Worm (Caenorhabditis elegans): ENCODE measurements around the gene mca-2.

DNA sequence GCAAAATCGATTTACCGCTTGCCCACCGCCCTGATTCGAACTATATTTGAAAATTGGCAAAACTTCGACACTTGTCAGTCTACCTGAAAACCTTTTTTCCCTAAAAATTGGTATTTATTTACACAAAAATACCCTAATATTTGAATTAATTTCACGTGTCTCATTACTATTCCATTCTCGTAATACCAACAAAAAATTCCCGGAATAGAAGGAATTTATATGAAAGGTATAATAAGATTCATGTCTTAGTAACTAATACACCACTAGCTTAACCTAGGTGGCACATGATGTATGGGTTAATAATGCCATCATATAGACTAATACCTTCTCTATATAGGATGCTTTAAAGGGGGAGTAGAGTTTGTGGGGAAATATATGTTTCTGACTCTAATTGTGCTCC, 33.4 kb downstream of the mca-2 start:
- no peak for TF ChIP-seq him-1 (tag; optimal IDR thresholded peaks at IDR 0.05)
- TF ChIP-seq dao-5 (tag; optimal IDR thresholded peaks at IDR 0.05) = no peak
- no peak for TF ChIP-seq W03F9.2 (tag; optimal IDR thresholded peaks at IDR 0.05)
